Fruit fly (Drosophila melanogaster) whole organism, embryonic: ENCODE data around the gene inaF-B.

Experiments used
- Aef1 ChIP-seq: fragments of 200-800 bp; sonication (Bioruptor generic); IDR thresholded peaks from 3 replicates; pipeline ENCODE4 v1.3.6; 2022; ENCODE audit warnings: missing biosample characterization, missing genetic modification characterization
- B-H2 ChIP-seq: fragments of 200-800 bp; sonication (Bioruptor generic); optimal IDR thresholded peaks from 2 replicates; lab custom pipeline; 2018; ENCODE audit warnings: missing biosample characterization, mild to moderate bottlenecking, missing genetic modification characterization
- BEAF-32 ChIP-seq: fragments of 200-800 bp; sonication (Bioruptor generic); optimal IDR thresholded peaks from 3 replicates; lab custom pipeline; 2017; ENCODE audit warnings: missing biosample characterization, missing genetic modification characterization, mild to moderate bottlenecking, moderate library complexity, missing genetic modification reagents
- Bdp1 ChIP-seq: fragments of 200-800 bp; sonication (Bioruptor generic); optimal IDR thresholded peaks from 3 replicates; lab custom pipeline; 2016; ENCODE audit warnings: missing biosample characterization, missing genetic modification characterization
- CG10366 ChIP-seq: fragments of 200-800 bp; sonication (Bioruptor generic); IDR thresholded peaks from 2 replicates; pipeline ENCODE4 v1.3.6; 2022; ENCODE audit warnings: missing biosample characterization, missing genetic modification characterization
- CG11695 ChIP-seq: fragments of 200-800 bp; sonication (Bioruptor generic); IDR thresholded peaks from 3 replicates; pipeline ENCODE4 v1.3.6; 2022; ENCODE audit warnings: missing biosample characterization, missing genetic modification characterization
- CG11696 ChIP-seq: fragments of 200-800 bp; sonication (Bioruptor generic); IDR thresholded peaks from 2 replicates; pipeline ENCODE4 v1.3.6; 2022; ENCODE audit warnings: missing biosample characterization, missing genetic modification characterization
- CG12155 ChIP-seq: fragments of 200-800 bp; sonication (Bioruptor generic); optimal IDR thresholded peaks from 3 replicates; lab custom pipeline; 2016; ENCODE audit warnings: missing biosample characterization, missing genetic modification characterization
- CG14050 ChIP-seq: fragments of 200-800 bp; sonication (Bioruptor generic); IDR thresholded peaks from 3 replicates; pipeline ENCODE4 v1.3.6; 2022; ENCODE audit warnings: missing biosample characterization, missing genetic modification characterization
- CG15011 ChIP-seq: fragments of 200-800 bp; sonication (Bioruptor generic); optimal IDR thresholded peaks from 3 replicates; lab custom pipeline; 2018; ENCODE audit warnings: missing biosample characterization, mild to moderate bottlenecking, missing genetic modification characterization
- CG15073 ChIP-seq: fragments of 200-800 bp; sonication (Bioruptor generic); optimal IDR thresholded peaks from 2 replicates; lab custom pipeline; 2016; ENCODE audit warnings: missing biosample characterization, missing genetic modification characterization
- CG17385 ChIP-seq: fragments of 200-800 bp; sonication (Bioruptor generic); optimal IDR thresholded peaks from 3 replicates; lab custom pipeline; 2018; ENCODE audit warnings: missing biosample characterization, mild to moderate bottlenecking, missing genetic modification characterization
- CG17568 ChIP-seq: fragments of 200-800 bp; sonication (Bioruptor generic); optimal IDR thresholded peaks from 2 replicates; lab custom pipeline; 2018; ENCODE audit warnings: missing biosample characterization, mild to moderate bottlenecking, missing genetic modification characterization, moderate library complexity
- CG2120 ChIP-seq: fragments of 200-800 bp; sonication (Bioruptor generic); optimal IDR thresholded peaks from 3 replicates; lab custom pipeline; 2016; ENCODE audit warnings: missing biosample characterization, missing genetic modification characterization
- CG2678 ChIP-seq: fragments of 200-800 bp; sonication (Bioruptor generic); optimal IDR thresholded peaks from 3 replicates; lab custom pipeline; 2019; ENCODE audit warnings: missing biosample characterization, mild to moderate bottlenecking, missing genetic modification characterization, moderate library complexity
- CG3065 ChIP-seq: fragments of 200-800 bp; sonication (Bioruptor generic); optimal IDR thresholded peaks from 2 replicates; lab custom pipeline; 2016; ENCODE audit warnings: missing biosample characterization, missing genetic modification characterization
- CG3163 ChIP-seq: fragments of 200-800 bp; sonication (Bioruptor generic); optimal IDR thresholded peaks from 3 replicates; lab custom pipeline; 2016; ENCODE audit warnings: missing biosample characterization, missing genetic modification characterization
- CG4730 ChIP-seq: fragments of 200-800 bp; sonication (Bioruptor generic); IDR thresholded peaks from 2 replicates; pipeline ENCODE4 v1.3.6; 2022; ENCODE audit warnings: missing biosample characterization, missing genetic modification characterization
- CG6683 ChIP-seq: fragments of 200-800 bp; sonication (Bioruptor generic); optimal IDR thresholded peaks from 2 replicates; lab custom pipeline; 2017; ENCODE audit warnings: missing biosample characterization, mild to moderate bottlenecking, missing genetic modification characterization, missing genetic modification reagents
- CG6689 ChIP-seq: fragments of 200-800 bp; sonication (Bioruptor generic); IDR thresholded peaks from 2 replicates; pipeline ENCODE4 v1.3.6; 2022; ENCODE audit warnings: missing biosample characterization, missing genetic modification characterization
- CG6765 ChIP-seq: fragments of 200-800 bp; sonication (Bioruptor generic); optimal IDR thresholded peaks from 3 replicates; lab custom pipeline; 2017; ENCODE audit warnings: missing biosample characterization, mild to moderate bottlenecking, missing genetic modification characterization
- CG8478 ChIP-seq: fragments of >200 bp; optimal IDR thresholded peaks from 2 replicates; lab custom pipeline; 2018
- CG9215 ChIP-seq: fragments of 200-800 bp; sonication (Bioruptor generic); IDR thresholded peaks from 2 replicates; pipeline ENCODE4 v1.3.6; 2022; ENCODE audit warnings: missing biosample characterization, missing genetic modification characterization
- D19B ChIP-seq: fragments of 200-800 bp; sonication (Bioruptor generic); optimal IDR thresholded peaks from 2 replicates; lab custom pipeline; 2017; ENCODE audit warnings: missing biosample characterization, mild to moderate bottlenecking, missing genetic modification characterization
- E2f2 ChIP-seq: fragments of 200-800 bp; sonication (Bioruptor generic); IDR thresholded peaks from 2 replicates; pipeline ENCODE4 v1.3.6; 2022; ENCODE audit warnings: missing biosample characterization, missing genetic modification characterization
- Lim3 ChIP-seq: fragments of 200-800 bp; sonication (Bioruptor generic); IDR thresholded peaks from 2 replicates; pipeline ENCODE4 v1.3.6; 2022; ENCODE audit warnings: missing biosample characterization, missing genetic modification characterization
- Med ChIP-seq: fragments of 200-800 bp; sonication (Bioruptor generic); peaks from one replicate; lab custom pipeline; 2016; ENCODE audit warnings: missing biosample characterization, missing genetic modification characterization, mild to moderate bottlenecking, inconsistent platforms, moderate library complexity
- Mrtf ChIP-seq: fragments of 200-800 bp; sonication (Bioruptor generic); IDR thresholded peaks from 3 replicates; pipeline ENCODE4 v1.3.6; 2022; ENCODE audit warnings: missing biosample characterization, missing genetic modification characterization
- NK7.1 ChIP-seq: fragments of 200-800 bp; sonication (Bioruptor generic); optimal IDR thresholded peaks from 3 replicates; lab custom pipeline; 2016; ENCODE audit warnings: missing biosample characterization, missing genetic modification characterization
- Poxn ChIP-seq: fragments of 200-800 bp; sonication (Bioruptor generic); IDR thresholded peaks from 2 replicates; pipeline ENCODE4 v1.3.6; 2022; ENCODE audit warnings: missing biosample characterization, missing genetic modification characterization
- Sox100B ChIP-seq: fragments of 200-800 bp; sonication (Bioruptor generic); optimal IDR thresholded peaks from 3 replicates; lab custom pipeline; 2018; ENCODE audit warnings: missing biosample characterization, mild to moderate bottlenecking, missing genetic modification characterization
- Spps ChIP-seq: fragments of 200-800 bp; sonication (Bioruptor generic); optimal IDR thresholded peaks from 2 replicates; lab custom pipeline; 2018; ENCODE audit warnings: missing biosample characterization, mild to moderate bottlenecking, missing genetic modification characterization
- Stat92E ChIP-seq, 3 experiments: fragments of >200 bp in 2 of 3; fragments of 200-800 bp in 1 of 3; sonication (Bioruptor generic) in 1 of 3; optimal IDR thresholded peaks; 2 replicates each; lab custom pipeline; 2017 to 2019; ENCODE audit warnings: missing biosample characterization in 3 of 3, missing genetic modification characterization in 3 of 3, mild to moderate bottlenecking in 1 of 3, moderate library complexity in 1 of 3
- ato ChIP-seq: fragments of 200-800 bp; sonication (Bioruptor generic); IDR thresholded peaks from 2 replicates; pipeline ENCODE4 v1.3.6; 2022; ENCODE audit warnings: missing biosample characterization, missing genetic modification characterization; ENCODE audit not compliant: partially characterized antibody
- br ChIP-seq: fragments of >200 bp; optimal IDR thresholded peaks from 2 replicates; lab custom pipeline; 2017
- caup ChIP-seq: fragments of 200-800 bp; sonication (Bioruptor generic); optimal IDR thresholded peaks from 3 replicates; lab custom pipeline; 2017; ENCODE audit warnings: missing biosample characterization, mild to moderate bottlenecking, missing genetic modification characterization, moderate library complexity; ENCODE audit not compliant: severe bottlenecking
- chinmo ChIP-seq: fragments of 200-800 bp; sonication (Bioruptor generic); IDR thresholded peaks from 4 replicates; pipeline ENCODE4 v1.3.6; 2022; ENCODE audit warnings: missing biosample characterization, missing genetic modification characterization; ENCODE audit not compliant: partially characterized antibody
- ken ChIP-seq: fragments of 200-800 bp; sonication (Bioruptor generic); IDR thresholded peaks from 3 replicates; pipeline ENCODE4 v1.3.6; 2022; ENCODE audit warnings: missing biosample characterization, missing genetic modification characterization
- nerfin-2 ChIP-seq: fragments of 200-800 bp; sonication (Bioruptor generic); IDR thresholded peaks from 2 replicates; pipeline ENCODE4 v1.3.6; 2022; ENCODE audit warnings: missing biosample characterization, missing genetic modification characterization; ENCODE audit not compliant: partially characterized antibody
- prd ChIP-seq, 3 experiments: fragments of >200 bp in 2 of 3; fragments of 200-800 bp in 1 of 3; sonication (Bioruptor generic) in 1 of 3; optimal IDR thresholded peaks in 2 of 3; IDR thresholded peaks in 1 of 3; 2 replicates in 2 of 3; 3 replicates in 1 of 3; pipeline versions ENCODE4 v1.3.6 to Lab custom; 2017 to 2022; ENCODE audit warnings: missing biosample characterization in 1 of 3, missing genetic modification characterization in 1 of 3
- rib ChIP-seq: fragments of 200-800 bp; sonication (Bioruptor generic); IDR thresholded peaks from 2 replicates; pipeline ENCODE4 v1.3.6; 2022; ENCODE audit warnings: missing biosample characterization, missing genetic modification characterization
- run ChIP-seq: fragments of 200-800 bp; sonication (Bioruptor generic); optimal IDR thresholded peaks from 3 replicates; lab custom pipeline; 2018; ENCODE audit warnings: missing biosample characterization, mild to moderate bottlenecking, missing genetic modification characterization
- sens ChIP-seq: fragments of 200-800 bp; sonication (Bioruptor generic); peaks from one replicate; lab custom pipeline; 2016; ENCODE audit warnings: missing biosample characterization, missing genetic modification characterization
- sisA ChIP-seq: fragments of 200-800 bp; sonication (Bioruptor generic); IDR thresholded peaks from 2 replicates; pipeline ENCODE4 v1.3.6; 2022; ENCODE audit warnings: missing biosample characterization, missing genetic modification characterization
- sr ChIP-seq: fragments of 200-800 bp; sonication (Bioruptor generic); IDR thresholded peaks from 3 replicates; pipeline ENCODE4 v1.3.6; 2022; ENCODE audit warnings: missing biosample characterization, missing genetic modification characterization
- trem ChIP-seq: fragments of 200-800 bp; optimal IDR thresholded peaks from 3 replicates; lab custom pipeline; 2019; ENCODE audit warnings: missing biosample characterization, mild to moderate bottlenecking, missing genetic modification characterization, moderate library complexity
- tx ChIP-seq: fragments of 200-800 bp; sonication (Bioruptor generic); optimal IDR thresholded peaks from 2 replicates; lab custom pipeline; 2016; ENCODE audit warnings: missing biosample characterization, missing genetic modification characterization
- unpg ChIP-seq: fragments of 200-800 bp; sonication (Bioruptor generic); optimal IDR thresholded peaks from 3 replicates; lab custom pipeline; 2018; ENCODE audit warnings: missing biosample characterization, mild to moderate bottlenecking, missing genetic modification characterization, moderate library complexity
- usp ChIP-seq: fragments of >200 bp; optimal IDR thresholded peaks from 2 replicates; lab custom pipeline; 2017; ENCODE audit warnings: missing biosample characterization, missing genetic modification characterization
- zfh1 ChIP-seq: fragments of 200-800 bp; sonication (Bioruptor generic); IDR thresholded peaks from 3 replicates; pipeline ENCODE4 v1.3.6; 2022; ENCODE audit warnings: missing biosample characterization, missing genetic modification characterization

inaF-B gene

DNA sequence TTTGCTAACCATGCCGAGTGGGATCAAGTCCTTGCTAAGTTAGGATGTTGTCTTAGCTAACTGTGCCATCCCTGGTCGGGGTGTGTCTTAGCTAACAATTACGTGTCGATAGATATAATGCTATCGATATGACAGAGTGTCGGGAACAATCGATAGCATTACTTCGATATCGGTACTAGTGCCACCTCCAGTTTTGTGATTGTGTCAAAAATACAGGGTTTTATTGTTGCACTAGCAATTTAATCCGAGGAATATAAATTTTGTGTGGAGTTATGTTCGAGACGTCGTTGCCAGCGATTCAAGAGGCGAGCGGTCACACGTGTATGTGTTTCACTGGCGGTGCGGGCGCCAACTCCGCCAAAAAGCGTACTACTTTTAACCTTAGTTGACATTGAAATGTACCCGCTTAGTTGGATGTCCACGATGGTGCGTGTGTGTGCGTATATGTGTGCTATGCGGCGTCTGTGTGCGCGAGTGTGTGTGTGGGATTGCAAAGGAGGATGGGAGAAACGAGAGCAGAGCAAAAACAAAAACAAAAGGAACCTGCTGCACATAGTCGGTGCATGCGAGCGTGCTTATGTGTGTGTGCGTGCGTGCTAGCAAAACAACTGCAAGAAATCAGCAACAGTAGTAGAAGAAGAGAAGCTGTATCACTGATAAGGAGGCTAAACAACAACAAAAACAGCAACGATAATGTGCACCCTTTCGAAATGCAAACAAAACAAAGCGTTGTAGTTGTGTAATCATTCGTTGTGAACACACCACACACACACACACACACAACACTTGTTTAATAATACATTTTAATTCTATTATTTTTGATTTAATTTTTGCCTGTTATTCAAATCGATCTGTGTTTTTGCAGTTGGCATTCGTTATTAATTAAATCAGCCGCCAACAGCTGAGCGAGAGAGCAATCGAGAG, 37.3 kb downstream of the inaF-B start, which contains the start of gene PhKgamma (continued):
- TF ChIP-seq Lim3 (no peak), Sox100B (GFP tag; lab: Kevin White, UChicago) (no peak), CG4730 (GFP tag; lab: Robert Waterston, UW) (no peak), BEAF-32 (GFP tag; lab: Kevin White, UChicago) (peak; percentile 95), CG17568 (GFP tag; lab: Kevin White, UChicago) (no peak), CG9215 (GFP tag; lab: Robert Waterston, UW) (no peak), CG15073 (no peak), run (tag; lab: Kevin White, UChicago) (no peak), CG11695 (GFP tag; lab: Robert Waterston, UW) (no peak), br (lab: Kevin White, UChicago) (no peak), B-H2 (peak; percentile 60), CG6765 (no peak), Bdp1 (GFP tag; lab: Kevin White, UChicago) (no peak), nerfin-2 (GFP tag; lab: Robert Waterston, UW) (peak; percentile 81), CG2120 (GFP tag; lab: Kevin White, UChicago) (peak; percentile 46), Spps (tag; lab: Kevin White, UChicago) (no peak), CG12155 (GFP tag; lab: Kevin White, UChicago) (peak; percentile 37), CG3163 (peak; percentile 1), ken (GFP tag; lab: Robert Waterston, UW) (no peak), caup (GFP tag; lab: Kevin White, UChicago) (peak; percentile 27), Poxn (no peak), sisA (GFP tag; lab: Robert Waterston, UW) (no peak), chinmo (peak; percentile 94), E2f2 (GFP tag; lab: Robert Waterston, UW) (peak; percentile 59), CG15011 (GFP tag; lab: Kevin White, UChicago) (no peak), zfh1 (GFP tag; lab: Robert Waterston, UW) (0 out of 3 replicates have a peak, but pooled peaks have one; percentile 15), CG6689 (GFP tag; lab: Robert Waterston, UW) (no peak), sens (GFP tag; lab: Kevin White, UChicago) (peak; percentile 80), trem (tag; lab: Kevin White, UChicago) (peak; percentile 76), sr (GFP tag; lab: Robert Waterston, UW) (no peak), CG10366 (GFP tag; lab: Robert Waterston, UW) (no peak), CG3065 (GFP tag; lab: Kevin White, UChicago) (no peak), Mrtf (no peak), CG6683 (GFP tag; lab: Kevin White, UChicago) (no peak), Aef1 (no peak), CG8478 (lab: Kevin White, UChicago) (peak; percentile 59), Stat92E (GFP tag; optimal IDR thresholded peaks at IDR 0.05; lab: Kevin White, UChicago) (no peak), CG17385 (GFP tag; lab: Kevin White, UChicago) (peak; percentile 74), rib (GFP tag; lab: Robert Waterston, UW) (peak; percentile 33; the same call in 1 of the 2 replicates), ato (peak; percentile 90), usp (GFP tag; lab: Kevin White, UChicago) (no peak), unpg (GFP tag; lab: Kevin White, UChicago) (no peak), Med (GFP tag; lab: Kevin White, UChicago) (peak; percentile 86), CG2678 (tag; lab: Kevin White, UChicago) (no peak), NK7.1 (no peak), tx (no peak), CG14050 (GFP tag; lab: Robert Waterston, UW) (no peak), prd (optimal IDR thresholded peaks at IDR 0.05; lab: Kevin White, UChicago) (no peak), prd (GFP tag; IDR thresholded peaks at IDR 0.05; lab: Robert Waterston, UW) (no peak), D19B (no peak), CG11696 (GFP tag; lab: Robert Waterston, UW) (no peak)
